Fruit fly (Drosophila melanogaster) whole organism, pupa: ENCODE measurements around the gene CG34043.

Experiments
- CG10348 ChIP-seq: fragments of 200-800 bp; sonication (Bioruptor generic); IDR thresholded peaks from 2 replicates; pipeline ENCODE4 v1.3.6; 2022; ENCODE audit warnings: missing biosample characterization, missing genetic modification characterization
- CG12605 ChIP-seq: fragments of 200-800 bp; sonication (Bioruptor generic); IDR thresholded peaks from 2 replicates; pipeline ENCODE4 v1.3.6; 2022; ENCODE audit warnings: missing biosample characterization, missing genetic modification characterization
- CG17806 ChIP-seq: fragments of 200-800 bp; sonication (Bioruptor generic); optimal IDR thresholded peaks from 2 replicates; lab custom pipeline; 2018; ENCODE audit warnings: missing biosample characterization, mild to moderate bottlenecking, missing genetic modification characterization, moderate library complexity
- CG34367 ChIP-seq: fragments of 200-800 bp; sonication (Bioruptor generic); optimal IDR thresholded peaks from 2 replicates; lab custom pipeline; 2018; ENCODE audit warnings: missing biosample characterization, mild to moderate bottlenecking, missing genetic modification characterization
- Ets98B ChIP-seq: fragments of 200-800 bp; sonication (Bioruptor generic); IDR thresholded peaks from 2 replicates; pipeline ENCODE4 v1.3.6; 2022; ENCODE audit warnings: missing biosample characterization, missing genetic modification characterization
- Snoo ChIP-seq: fragments of 200-800 bp; sonication (Bioruptor generic); optimal IDR thresholded peaks from 3 replicates; lab custom pipeline; 2017; ENCODE audit warnings: missing biosample characterization, mild to moderate bottlenecking, missing genetic modification characterization, inconsistent platforms
- rn ChIP-seq: fragments of 200-800 bp; sonication (Bioruptor generic); IDR thresholded peaks from 2 replicates; pipeline ENCODE4 v1.3.6; 2022; ENCODE audit warnings: missing biosample characterization, missing genetic modification characterization

- TF ChIP-seq Ets98B (GFP tag; lab: Robert Waterston, UW): no peak
- TF ChIP-seq CG34367 (tag; lab: Kevin White, UChicago): no peak
- no peak for TF ChIP-seq rn (GFP tag; lab: Robert Waterston, UW)
- TF ChIP-seq Snoo: no peak
- no peak for TF ChIP-seq CG10348 (GFP tag; lab: Robert Waterston, UW)
- TF ChIP-seq CG17806 (tag; lab: Kevin White, UChicago): no peak
- no peak for TF ChIP-seq CG12605 (GFP tag; lab: Robert Waterston, UW)
These were observed 30.1 kb upstream of the CG34043 start, which contains the start of gene Cdk5alpha for dm6 chr2L:10310614-10311382.
